Worm (Caenorhabditis elegans) whole organism, L2 larva: ENCODE results near the gene elo-8.

ENCODE experiments used
- R02D3.7 ChIP-seq: fragments of 150-350 bp; optimal IDR thresholded peaks from 2 replicates; lab custom pipeline; 2014; ENCODE audit warnings: missing biosample characterization, missing genetic modification characterization
- dmd-4 ChIP-seq: sonication (generic microtip); optimal IDR thresholded peaks from 2 replicates; lab custom pipeline; 2017; ENCODE audit warnings: missing biosample characterization, missing genetic modification characterization
- egl-27 ChIP-seq: sonication (generic microtip); optimal IDR thresholded peaks from 3 replicates; lab custom pipeline; 2017; ENCODE audit warnings: missing biosample characterization, missing genetic modification reagents, missing genetic modification characterization
- mdl-1 ChIP-seq, 2 experiments: fragments of 150-350 bp in 1 of 2; sonication (generic microtip) in 1 of 2; optimal IDR thresholded peaks; 2 replicates each; lab custom pipeline; 2017; ENCODE audit warnings: missing biosample characterization in 2 of 2, missing genetic modification characterization in 2 of 2
- nhr-25 ChIP-seq: fragments of 150-350 bp; sonication (generic microtip); optimal IDR thresholded peaks from 3 replicates; lab custom pipeline; 2014; ENCODE audit warnings: missing biosample characterization, missing genetic modification characterization
- sma-9 ChIP-seq, 2 experiments: fragments of 150-350 bp in 1 of 2; sonication (generic microtip) in 1 of 2; optimal IDR thresholded peaks; 2 replicates each; lab custom pipeline; 2014 to 2016; ENCODE audit warnings: missing genetic modification characterization in 2 of 2, mild to moderate bottlenecking in 1 of 2, missing biosample characterization in 1 of 2, missing compliant biosample characterization in 1 of 2, missing genetic modification reagents in 1 of 2, moderate library complexity in 1 of 2
- unc-55 ChIP-seq: fragments of 150-350 bp; sonication (generic microtip); optimal IDR thresholded peaks from 3 replicates; lab custom pipeline; 2014; ENCODE audit warnings: missing biosample characterization, missing genetic modification reagents, missing genetic modification characterization
- unc-62 ChIP-seq: fragments of 150-350 bp; optimal IDR thresholded peaks from 2 replicates; lab custom pipeline; 2014; ENCODE audit warnings: missing biosample characterization, missing genetic modification reagents, missing genetic modification characterization
- zag-1 ChIP-seq: fragments of 150-350 bp; optimal IDR thresholded peaks from 2 replicates; lab custom pipeline; 2014; ENCODE audit warnings: missing biosample characterization, missing genetic modification characterization
- ztf-11 ChIP-seq: sonication (generic microtip); optimal IDR thresholded peaks from 2 replicates; lab custom pipeline; 2017; ENCODE audit warnings: missing biosample characterization, missing genetic modification characterization
- ztf-4 ChIP-seq: fragments of 150-350 bp; optimal IDR thresholded peaks from 2 replicates; lab custom pipeline; 2014; ENCODE audit warnings: missing biosample characterization, missing genetic modification characterization

DNA sequence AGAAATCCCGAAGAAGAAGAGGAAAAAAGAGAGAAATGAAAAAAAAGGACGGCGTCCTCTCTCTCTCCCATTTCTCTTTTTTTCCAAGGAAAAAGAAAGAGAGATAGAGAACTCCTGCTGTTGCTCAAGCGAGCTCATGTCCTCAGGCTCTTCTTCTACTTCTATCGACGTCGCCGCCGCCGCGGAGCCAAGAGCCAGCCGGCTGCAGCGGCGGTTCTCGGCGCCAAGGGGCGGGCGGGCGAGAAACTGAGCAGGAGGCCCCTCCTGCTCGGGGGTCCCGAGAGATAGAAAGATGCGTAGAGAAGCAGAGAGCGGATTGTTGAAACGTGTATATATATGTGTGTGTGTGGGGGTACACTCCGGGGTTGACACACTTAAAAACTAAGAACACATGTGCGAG, 28.9 kb downstream of the elo-8 start:
- TF ChIP-seq unc-55 (peak; percentile 62), ztf-11 (tag; lab: Kevin White, UChicago) (no peak), sma-9 (GFP tag; optimal IDR thresholded peaks at IDR 0.05; lab: Kevin White, UChicago) (peak; percentile 23), sma-9 (tag; optimal IDR thresholded peaks at IDR 0.05; lab: Kevin White, UChicago) (no peak), egl-27 (tag; lab: Kevin White, UChicago) (no peak), ztf-4 (tag; lab: Kevin White, UChicago) (no peak), unc-62 (GFP tag; lab: Kevin White, UChicago) (no peak), zag-1 (tag; lab: Kevin White, UChicago) (peak; percentile 86), dmd-4 (tag; lab: Kevin White, UChicago) (no peak), R02D3.7 (tag; lab: Kevin White, UChicago) (no peak), mdl-1 (tag; optimal IDR thresholded peaks at IDR 0.05; lab: Kevin White, UChicago) (peak in 1 of 2 experiments; percentile 62), nhr-25 (tag; lab: Kevin White, UChicago) (no peak)
